Worm (Caenorhabditis elegans): ENCODE measurements around the gene F56D6.11.

F56D6.11 gene

DNA sequence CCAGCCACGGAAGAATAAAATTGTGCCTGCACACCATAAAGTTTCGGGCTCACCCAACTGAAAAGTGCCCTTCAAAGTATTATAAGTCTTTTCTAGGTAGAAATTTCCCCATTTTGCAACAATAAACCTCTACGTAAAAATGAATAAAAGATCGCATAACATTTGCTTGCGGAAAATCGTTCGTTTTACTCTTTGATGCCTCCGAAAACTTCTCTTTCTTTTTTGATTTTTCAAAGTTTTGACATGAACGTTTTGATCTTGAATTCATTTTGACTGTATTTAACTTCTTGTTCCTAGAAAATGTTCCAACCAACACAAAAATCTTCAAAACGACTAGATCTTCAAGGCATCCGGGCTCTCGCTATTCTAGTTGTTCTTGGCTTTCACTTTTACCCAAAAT is 17.3 kb downstream of the F56D6.11 start, which contains the start of gene oac-21:
Gene oac-21, plus strand, starts transcription at position 301 of the 400 bp plus-strand sequence.
- TF ChIP-seq ceh-13 (GFP tag; optimal IDR thresholded peaks at IDR 0.05) (no peak), B0310.2 (tag; optimal IDR thresholded peaks at IDR 0.05) (no peak), tra-4 (tag; optimal IDR thresholded peaks at IDR 0.05) (no peak), ama-1 (optimal IDR thresholded peaks at IDR 0.05) (no peak), sea-1 (GFP tag; conservative IDR thresholded peaks at IDR 0.05) (no peak), hnd-1 (tag; optimal IDR thresholded peaks at IDR 0.05) (no peak), ets-7 (tag; optimal IDR thresholded peaks at IDR 0.05) (no peak), aly-1 (tag; optimal IDR thresholded peaks at IDR 0.05) (no peak), pes-1 (GFP tag; IDR thresholded peaks at IDR 0.05) (no peak), hmg-4 (GFP tag; optimal IDR thresholded peaks at IDR 0.05) (no peak), F13C5.2 (tag; optimal IDR thresholded peaks at IDR 0.05) (no peak), scrt-1 (GFP tag; IDR thresholded peaks at IDR 0.05) (no peak), tbx-11 (GFP tag; IDR thresholded peaks at IDR 0.05) (no peak), hmbx-1 (tag; optimal IDR thresholded peaks at IDR 0.05) (no peak), ceh-36 (tag; optimal IDR thresholded peaks at IDR 0.05) (no peak)

DNA sequence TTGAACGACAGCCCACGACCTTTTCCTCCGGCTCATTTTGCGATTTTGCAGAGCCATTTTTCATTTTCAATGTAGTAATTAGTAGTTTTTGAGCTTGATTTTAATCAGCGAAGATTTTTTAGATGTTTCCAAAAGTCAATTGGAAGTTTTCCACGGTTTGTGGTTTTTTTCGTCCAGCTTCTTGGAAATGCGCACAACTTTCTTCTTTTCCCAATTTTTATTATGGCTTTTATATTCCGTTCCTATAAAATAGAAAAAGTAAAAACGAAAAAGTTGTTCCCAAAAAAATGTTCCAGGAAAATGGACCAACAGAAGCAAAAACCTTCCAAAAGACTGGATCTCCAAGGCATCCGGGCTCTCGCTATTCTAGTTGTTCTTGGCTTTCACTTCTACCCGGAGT is 20.9 kb downstream of the F56D6.11 start, which contains the start of gene oac-22:
Gene oac-22, plus strand, starts transcription at position 301 of the 400 bp plus-strand sequence.
- no peak for TF ChIP-seq F13C5.2 (tag; optimal IDR thresholded peaks at IDR 0.05)
- no peak for TF ChIP-seq tra-4 (tag; optimal IDR thresholded peaks at IDR 0.05)

DNA sequence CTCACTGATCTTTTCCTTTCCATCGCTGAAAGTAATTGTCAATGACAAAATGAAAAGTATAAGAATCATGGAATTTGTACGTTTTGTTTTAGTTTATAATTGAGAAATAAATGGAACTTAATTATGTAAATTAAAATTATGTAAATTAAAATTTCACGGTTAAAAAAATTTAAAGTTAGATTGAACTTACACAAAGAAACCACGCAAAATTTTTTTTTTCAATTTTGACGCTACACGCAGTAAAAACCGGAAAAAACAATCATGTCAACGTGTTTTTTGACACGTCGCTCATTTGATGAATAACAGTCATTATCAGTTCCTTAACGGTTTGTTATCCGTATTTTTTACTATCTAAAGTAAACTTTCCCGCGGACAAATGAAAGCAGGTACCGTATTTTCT is 25.2 kb downstream of the F56D6.11 start, which contains the start of the genes F37C4.8 and oac-23:
Gene F37C4.8, minus strand, starts transcription at position 101 of the 400 bp plus-strand sequence.
Gene oac-23, plus strand, starts transcription at position 323 of the 400 bp plus-strand sequence.
- TF ChIP-seq pes-1 (GFP tag; IDR thresholded peaks at IDR 0.05) (no peak), hmbx-1 (tag; optimal IDR thresholded peaks at IDR 0.05) (no peak), B0310.2 (tag; optimal IDR thresholded peaks at IDR 0.05) (no peak), ama-1 (optimal IDR thresholded peaks at IDR 0.05) (no peak), aly-1 (tag; optimal IDR thresholded peaks at IDR 0.05) (no peak), tra-4 (tag; optimal IDR thresholded peaks at IDR 0.05) (no peak), hnd-1 (tag; optimal IDR thresholded peaks at IDR 0.05) (no peak), ceh-36 (tag; optimal IDR thresholded peaks at IDR 0.05) (no peak), hmg-4 (GFP tag; optimal IDR thresholded peaks at IDR 0.05) (no peak), F13C5.2 (tag; optimal IDR thresholded peaks at IDR 0.05) (no peak), scrt-1 (GFP tag; IDR thresholded peaks at IDR 0.05) (no peak), ets-7 (tag; optimal IDR thresholded peaks at IDR 0.05) (no peak), sea-1 (GFP tag; conservative IDR thresholded peaks at IDR 0.05) (no peak), tbx-11 (GFP tag; IDR thresholded peaks at IDR 0.05) (no peak), tbx-37 (GFP tag; conservative IDR thresholded peaks at IDR 0.05) (no peak), ceh-13 (GFP tag; optimal IDR thresholded peaks at IDR 0.05) (no peak), flt-1 (GFP tag; IDR thresholded peaks at IDR 0.05) (no peak)

DNA sequence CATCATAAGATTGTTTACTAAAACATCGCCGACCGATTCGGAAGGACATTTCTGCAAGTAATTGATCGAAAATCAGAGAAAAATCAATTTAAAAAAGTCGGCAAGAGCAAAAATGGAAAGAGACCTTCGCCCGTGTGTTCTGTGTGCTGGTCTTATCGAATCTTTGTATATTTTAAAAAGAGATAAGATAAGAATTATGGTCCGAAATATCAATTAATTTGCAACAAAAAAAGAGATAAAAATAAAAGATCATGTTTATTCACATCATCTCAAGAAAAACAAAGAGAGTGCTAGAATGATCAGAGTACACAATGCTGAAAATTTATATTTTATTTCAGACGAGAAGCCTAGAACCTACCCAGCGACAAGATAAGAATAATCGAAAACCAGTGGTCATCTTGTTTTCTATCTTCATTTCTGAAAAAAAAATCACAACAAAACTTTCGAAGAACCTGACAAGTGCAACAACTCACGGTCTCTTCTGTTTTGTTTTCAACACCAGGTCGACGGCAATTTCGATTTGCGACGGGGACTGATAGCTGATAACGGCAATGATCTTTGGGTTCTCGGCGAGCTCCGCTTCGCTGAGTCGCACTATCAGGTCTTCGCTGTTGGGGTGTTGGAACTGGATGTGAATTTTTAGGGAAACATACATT is 27.9 kb downstream of the F56D6.11 start, which contains the start of gene F37C4.6:
Gene F37C4.6, minus strand, starts transcription at position 51 of the 656 bp plus-strand sequence.
- TF ChIP-seq ama-1 (optimal IDR thresholded peaks at IDR 0.05), result no peak
- TF ChIP-seq tra-4 (tag; optimal IDR thresholded peaks at IDR 0.05), result no peak

DNA sequence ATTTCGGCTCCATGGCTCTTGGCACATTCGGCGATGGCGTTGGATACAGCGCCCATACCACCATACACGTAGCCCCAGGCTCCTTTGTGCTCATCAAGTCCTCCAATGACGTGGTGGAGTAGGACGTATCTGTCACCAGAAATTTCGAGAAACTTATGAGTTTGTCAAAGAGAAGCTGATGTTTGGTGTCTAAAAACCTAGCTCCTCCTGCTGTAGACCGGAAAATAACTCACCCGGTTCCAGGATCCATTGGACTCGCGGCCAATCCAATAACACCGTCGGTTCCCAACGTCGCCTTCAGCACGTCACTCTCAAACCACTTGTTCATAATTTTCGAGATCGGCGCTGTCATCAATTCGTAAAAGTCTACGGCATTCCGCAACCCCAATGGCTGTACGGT is 29.3 kb downstream of the F56D6.11 start:
- no peak for TF ChIP-seq ceh-13 (GFP tag; optimal IDR thresholded peaks at IDR 0.05)
- TF ChIP-seq hmbx-1 (tag; optimal IDR thresholded peaks at IDR 0.05), result no peak
- no peak for TF ChIP-seq tbx-11 (GFP tag; IDR thresholded peaks at IDR 0.05)
- no peak for TF ChIP-seq hnd-1 (tag; optimal IDR thresholded peaks at IDR 0.05)
- TF ChIP-seq sea-1 (GFP tag; conservative IDR thresholded peaks at IDR 0.05), result no peak
- no peak for TF ChIP-seq pes-1 (GFP tag; IDR thresholded peaks at IDR 0.05)
- no peak for TF ChIP-seq F13C5.2 (tag; optimal IDR thresholded peaks at IDR 0.05)
- TF ChIP-seq flt-1 (GFP tag; IDR thresholded peaks at IDR 0.05), result no peak
- no peak for TF ChIP-seq tra-4 (tag; optimal IDR thresholded peaks at IDR 0.05)
- no peak for TF ChIP-seq B0310.2 (tag; optimal IDR thresholded peaks at IDR 0.05)
- no peak for TF ChIP-seq aly-1 (tag; optimal IDR thresholded peaks at IDR 0.05)
- no peak for TF ChIP-seq scrt-1 (GFP tag; IDR thresholded peaks at IDR 0.05)
- no peak for TF ChIP-seq ets-7 (tag; optimal IDR thresholded peaks at IDR 0.05)
- TF ChIP-seq ceh-36 (tag; optimal IDR thresholded peaks at IDR 0.05), result no peak
- TF ChIP-seq tbx-37 (GFP tag; conservative IDR thresholded peaks at IDR 0.05), result no peak
- no peak for TF ChIP-seq hmg-4 (GFP tag; optimal IDR thresholded peaks at IDR 0.05)

DNA sequence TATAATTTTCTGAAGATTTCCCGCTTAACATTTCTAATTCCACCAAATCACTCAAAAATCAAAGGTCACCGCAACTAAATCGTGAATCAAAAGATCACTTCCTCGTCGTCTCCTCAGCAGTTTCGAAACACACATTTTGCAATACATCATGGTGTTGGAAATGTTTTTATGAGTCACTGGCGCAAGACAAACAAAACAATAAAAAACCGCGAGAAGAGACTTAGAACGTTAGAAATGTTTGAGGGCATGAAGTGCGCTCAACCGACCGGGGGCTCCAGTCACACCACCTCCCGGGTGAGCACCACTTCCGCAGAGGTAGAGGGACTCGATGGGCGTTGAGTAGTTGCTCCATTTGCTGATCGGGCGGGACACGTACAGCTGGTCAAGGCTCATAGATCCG is 31.0 kb downstream of the F56D6.11 start:
- TF ChIP-seq hmg-4 (GFP tag; optimal IDR thresholded peaks at IDR 0.05) (no peak), scrt-1 (GFP tag; IDR thresholded peaks at IDR 0.05) (no peak)

DNA sequence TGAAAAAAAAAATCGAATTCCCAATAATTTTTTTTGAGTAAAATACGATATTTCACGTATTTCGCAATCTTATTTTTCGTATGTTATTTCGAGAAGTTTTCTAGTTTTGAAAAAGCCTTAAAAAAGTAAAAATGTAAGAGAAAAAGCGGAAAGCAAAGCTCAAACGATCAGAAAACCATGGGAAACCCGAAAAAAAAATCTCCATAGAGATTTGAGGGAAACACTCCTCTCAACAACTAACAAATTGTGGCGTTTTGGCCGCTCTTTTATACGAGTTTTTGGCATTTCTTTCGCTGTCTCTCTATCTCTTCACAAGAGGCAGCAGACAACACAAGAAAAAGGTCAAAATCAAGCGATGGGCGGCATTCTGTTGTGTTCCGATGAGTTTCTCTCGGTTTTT is 31.9 kb downstream of the F56D6.11 start:
- TF ChIP-seq tra-4 (tag; optimal IDR thresholded peaks at IDR 0.05), result no peak
- TF ChIP-seq tbx-11 (GFP tag; IDR thresholded peaks at IDR 0.05), result no peak
- no peak for TF ChIP-seq scrt-1 (GFP tag; IDR thresholded peaks at IDR 0.05)
- no peak for TF ChIP-seq F13C5.2 (tag; optimal IDR thresholded peaks at IDR 0.05)
- TF ChIP-seq hnd-1 (tag; optimal IDR thresholded peaks at IDR 0.05), result no peak
- no peak for TF ChIP-seq hmbx-1 (tag; optimal IDR thresholded peaks at IDR 0.05)
- no peak for TF ChIP-seq tbx-37 (GFP tag; conservative IDR thresholded peaks at IDR 0.05)

DNA sequence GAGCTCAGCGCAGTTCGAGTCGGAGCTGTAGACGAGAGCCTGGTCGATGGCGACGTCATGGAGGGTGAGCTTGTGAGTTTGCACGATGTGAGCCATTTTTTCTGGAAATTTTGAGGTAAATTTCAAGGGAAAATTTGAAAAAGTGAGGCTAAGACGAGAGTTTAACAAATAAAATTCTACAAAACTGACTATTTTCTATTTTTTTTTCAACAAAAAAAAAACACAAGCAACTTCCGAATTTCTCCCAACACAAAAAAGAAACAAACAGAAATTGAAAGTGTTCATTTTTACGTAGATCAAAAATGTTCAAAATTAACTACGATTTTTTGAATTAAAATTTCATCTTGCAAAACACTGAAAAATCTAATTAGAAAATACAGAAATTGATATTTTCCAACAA is 32.6 kb downstream of the F56D6.11 start, which contains the start of gene F37C4.5:
Gene F37C4.5, minus strand, starts transcription at position 101 of the 400 bp plus-strand sequence.
- TF ChIP-seq aly-1 (tag; optimal IDR thresholded peaks at IDR 0.05) (no peak), B0310.2 (tag; optimal IDR thresholded peaks at IDR 0.05) (no peak), scrt-1 (GFP tag; IDR thresholded peaks at IDR 0.05) (no peak), sea-1 (GFP tag; conservative IDR thresholded peaks at IDR 0.05) (no peak), pes-1 (GFP tag; IDR thresholded peaks at IDR 0.05) (no peak), ets-7 (tag; optimal IDR thresholded peaks at IDR 0.05) (no peak), flt-1 (GFP tag; IDR thresholded peaks at IDR 0.05) (no peak), hmg-4 (GFP tag; optimal IDR thresholded peaks at IDR 0.05) (no peak), ceh-36 (tag; optimal IDR thresholded peaks at IDR 0.05) (no peak), tra-4 (tag; optimal IDR thresholded peaks at IDR 0.05) (no peak), hmbx-1 (tag; optimal IDR thresholded peaks at IDR 0.05) (no peak), ama-1 (optimal IDR thresholded peaks at IDR 0.05) (no peak), F13C5.2 (tag; optimal IDR thresholded peaks at IDR 0.05) (no peak), hnd-1 (tag; optimal IDR thresholded peaks at IDR 0.05) (no peak), tbx-11 (GFP tag; IDR thresholded peaks at IDR 0.05) (no peak), ceh-13 (GFP tag; optimal IDR thresholded peaks at IDR 0.05) (no peak), tbx-37 (GFP tag; conservative IDR thresholded peaks at IDR 0.05) (no peak)

All from whole organism, early embryonic.